Fruit fly (Drosophila melanogaster) whole organism, pupa: ENCODE measurements around the gene CG15531.

Experiments used
- CG10348 ChIP-seq: fragments of 200-800 bp; sonication (Bioruptor generic); IDR thresholded peaks from 2 replicates; pipeline ENCODE4 v1.3.6; 2022; ENCODE audit warnings: missing biosample characterization, missing genetic modification characterization
- CG12605 ChIP-seq: fragments of 200-800 bp; sonication (Bioruptor generic); IDR thresholded peaks from 2 replicates; pipeline ENCODE4 v1.3.6; 2022; ENCODE audit warnings: missing biosample characterization, missing genetic modification characterization
- CG13204 ChIP-seq: fragments of 200-800 bp; sonication (Bioruptor generic); optimal IDR thresholded peaks from 2 replicates; lab custom pipeline; 2018; ENCODE audit warnings: missing biosample characterization, mild to moderate bottlenecking, missing genetic modification characterization, moderate library complexity
- CG14655 ChIP-seq: fragments of 200-800 bp; sonication (Bioruptor generic); optimal IDR thresholded peaks from 3 replicates; lab custom pipeline; 2017; ENCODE audit warnings: mild to moderate bottlenecking, missing biosample characterization, missing genetic modification reagents, missing genetic modification characterization
- CG15710 ChIP-seq: fragments of 200-800 bp; sonication (Bioruptor generic); optimal IDR thresholded peaks from 2 replicates; lab custom pipeline; 2018; ENCODE audit warnings: missing biosample characterization, mild to moderate bottlenecking, missing genetic modification characterization, moderate library complexity
- CG17806 ChIP-seq: fragments of 200-800 bp; sonication (Bioruptor generic); optimal IDR thresholded peaks from 2 replicates; lab custom pipeline; 2018; ENCODE audit warnings: missing biosample characterization, mild to moderate bottlenecking, missing genetic modification characterization, moderate library complexity
- CG32121 ChIP-seq: fragments of 200-800 bp; sonication (Bioruptor generic); IDR thresholded peaks from 2 replicates; pipeline ENCODE4 v1.3.6; 2022; ENCODE audit warnings: missing biosample characterization, missing genetic modification characterization
- CG34367 ChIP-seq: fragments of 200-800 bp; sonication (Bioruptor generic); optimal IDR thresholded peaks from 2 replicates; lab custom pipeline; 2018; ENCODE audit warnings: missing biosample characterization, mild to moderate bottlenecking, missing genetic modification characterization
- CG4496 ChIP-seq: fragments of 200-800 bp; sonication (Bioruptor generic); IDR thresholded peaks from 3 replicates; pipeline ENCODE4 v1.3.6; 2022; ENCODE audit warnings: missing biosample characterization, missing genetic modification characterization
- CG8159 ChIP-seq: fragments of 200-800 bp; sonication (Bioruptor generic); optimal IDR thresholded peaks from 3 replicates; lab custom pipeline; 2018; ENCODE audit warnings: missing biosample characterization, mild to moderate bottlenecking, missing genetic modification characterization, moderate library complexity
- CG8301 ChIP-seq: fragments of 200-800 bp; sonication (Bioruptor generic); optimal IDR thresholded peaks from 2 replicates; lab custom pipeline; 2018; ENCODE audit warnings: missing biosample characterization, mild to moderate bottlenecking, missing genetic modification characterization
- CG9948 ChIP-seq: fragments of 200-800 bp; sonication (Bioruptor generic); optimal IDR thresholded peaks from 2 replicates; lab custom pipeline; 2018; ENCODE audit warnings: missing biosample characterization, mild to moderate bottlenecking, missing genetic modification characterization, moderate library complexity
- D1 ChIP-seq: fragments of 200-800 bp; sonication (Bioruptor generic); optimal IDR thresholded peaks from 2 replicates; lab custom pipeline; 2018; ENCODE audit warnings: missing biosample characterization, mild to moderate bottlenecking, missing genetic modification characterization, moderate library complexity
- EcR ChIP-seq: fragments of 200-800 bp; sonication (Bioruptor generic); optimal IDR thresholded peaks from 3 replicates; lab custom pipeline; 2019; ENCODE audit warnings: missing biosample characterization, missing genetic modification characterization, mild to moderate bottlenecking, moderate library complexity, missing genetic modification reagents
- Ets98B ChIP-seq: fragments of 200-800 bp; sonication (Bioruptor generic); IDR thresholded peaks from 2 replicates; pipeline ENCODE4 v1.3.6; 2022; ENCODE audit warnings: missing biosample characterization, missing genetic modification characterization
- Pif1A ChIP-seq: fragments of 200-800 bp; sonication (Bioruptor generic); optimal IDR thresholded peaks from 3 replicates; lab custom pipeline; 2016; ENCODE audit warnings: missing biosample characterization, missing genetic modification characterization
- Pif1B ChIP-seq: fragments of 200-800 bp; sonication (Bioruptor generic); optimal IDR thresholded peaks from 3 replicates; lab custom pipeline; 2016; ENCODE audit warnings: missing biosample characterization, missing genetic modification characterization
- Snoo ChIP-seq: fragments of 200-800 bp; sonication (Bioruptor generic); optimal IDR thresholded peaks from 3 replicates; lab custom pipeline; 2017; ENCODE audit warnings: missing biosample characterization, mild to moderate bottlenecking, missing genetic modification characterization, inconsistent platforms
- fd96Ca ChIP-seq: fragments of 200-800 bp; sonication (Bioruptor generic); IDR thresholded peaks from 3 replicates; pipeline ENCODE4 v1.3.6; 2022; ENCODE audit warnings: missing biosample characterization, missing genetic modification characterization
- gl ChIP-seq: fragments of 200-800 bp; sonication (Bioruptor generic); optimal IDR thresholded peaks from 2 replicates; lab custom pipeline; 2018; ENCODE audit warnings: missing biosample characterization, mild to moderate bottlenecking, missing genetic modification characterization
- rn ChIP-seq: fragments of 200-800 bp; sonication (Bioruptor generic); IDR thresholded peaks from 2 replicates; pipeline ENCODE4 v1.3.6; 2022; ENCODE audit warnings: missing biosample characterization, missing genetic modification characterization

The CG15531 gene

dm6 chr3R:30204004-30204603 is 8.1 kb upstream of the CG15531 start:
- TF ChIP-seq fd96Ca (GFP tag; lab: Robert Waterston, UW) = no peak
- TF ChIP-seq Pif1B (GFP tag; lab: Kevin White, UChicago) = no peak
- no peak for TF ChIP-seq CG8301 (tag; lab: Kevin White, UChicago)
- no peak for TF ChIP-seq CG14655 (GFP tag; lab: Kevin White, UChicago)
- no peak for TF ChIP-seq Ets98B (GFP tag; lab: Robert Waterston, UW)
- TF ChIP-seq CG12605 (GFP tag; lab: Robert Waterston, UW) = no peak
- no peak for TF ChIP-seq gl (tag; lab: Kevin White, UChicago)

- TF ChIP-seq CG17806 (tag; lab: Kevin White, UChicago) (peak; percentile 67), Pif1A (GFP tag; lab: Kevin White, UChicago) (peak; percentile 79), rn (GFP tag; lab: Robert Waterston, UW) (peak; percentile 57), Pif1B (GFP tag; lab: Kevin White, UChicago) (peak; percentile 77), D1 (tag; lab: Kevin White, UChicago) (no peak), CG9948 (tag; lab: Kevin White, UChicago) (peak; percentile 68), CG34367 (peak; percentile 30), CG13204 (GFP tag; lab: Kevin White, UChicago) (no peak), fd96Ca (GFP tag; lab: Robert Waterston, UW) (peak; percentile 84), CG32121 (GFP tag; lab: Robert Waterston, UW) (peak; percentile 81), CG15710 (tag; lab: Kevin White, UChicago) (peak; percentile 57), EcR (GFP tag; lab: Kevin White, UChicago) (peak; percentile 24), CG8159 (peak; percentile 74), CG10348 (GFP tag; lab: Robert Waterston, UW) (peak; percentile 78), Snoo (tag; lab: Kevin White, UChicago) (peak; percentile 25), CG8301 (tag; lab: Kevin White, UChicago) (peak; percentile 81), CG4496 (peak; percentile 80), CG12605 (GFP tag; lab: Robert Waterston, UW) (peak; percentile 65; the same call in 1 of the 2 replicates), gl (tag; lab: Kevin White, UChicago) (peak; percentile 50), Ets98B (GFP tag; lab: Robert Waterston, UW) (peak; percentile 83), CG14655 (GFP tag; lab: Kevin White, UChicago) (peak; percentile 77)
Measured at dm6 chr3R:30203104-30203986, 7.3 kb upstream of the CG15531 start.

- no peak for TF ChIP-seq CG4496
- TF ChIP-seq CG10348 (GFP tag; lab: Robert Waterston, UW) = no peak
- TF ChIP-seq Ets98B (GFP tag; lab: Robert Waterston, UW) = no peak
- TF ChIP-seq CG14655 (GFP tag; lab: Kevin White, UChicago) = no peak
- no peak for TF ChIP-seq CG15710 (tag; lab: Kevin White, UChicago)
- no peak for TF ChIP-seq CG12605 (GFP tag; lab: Robert Waterston, UW)
- TF ChIP-seq CG8301 (tag; lab: Kevin White, UChicago) = no peak
Measured at dm6 chr3R:30202898-30203103, 6.8 kb upstream of the CG15531 start, which contains the start of gene CG9743. Gene CG9743, minus strand, starts transcription at chr3R:30202998.

- TF ChIP-seq CG4496 (no peak), CG32121 (GFP tag; lab: Robert Waterston, UW) (no peak), D1 (tag; lab: Kevin White, UChicago) (no peak)
Measured at dm6 chr3R:30201064-30201463, 5.0 kb upstream of the CG15531 start.

- no peak for TF ChIP-seq CG32121 (GFP tag; lab: Robert Waterston, UW)
- TF ChIP-seq Pif1B (GFP tag; lab: Kevin White, UChicago) = no peak
- TF ChIP-seq Snoo (tag; lab: Kevin White, UChicago) = no peak
- no peak for TF ChIP-seq CG13204 (GFP tag; lab: Kevin White, UChicago)
- no peak for TF ChIP-seq CG8301 (tag; lab: Kevin White, UChicago)
- TF ChIP-seq CG34367 = no peak
- no peak for TF ChIP-seq CG8159
- TF ChIP-seq rn (GFP tag; lab: Robert Waterston, UW) = no peak
- no peak for TF ChIP-seq Pif1A (GFP tag; lab: Kevin White, UChicago)
Measured at dm6 chr3R:30200091-30200698, 4.2 kb upstream of the CG15531 start.

- TF ChIP-seq gl (tag; lab: Kevin White, UChicago) = no peak
- TF ChIP-seq fd96Ca (GFP tag; lab: Robert Waterston, UW) = no peak
- TF ChIP-seq D1 (tag; lab: Kevin White, UChicago) = no peak
- TF ChIP-seq CG9948 (tag; lab: Kevin White, UChicago) = no peak
- no peak for TF ChIP-seq CG8159
- no peak for TF ChIP-seq EcR (GFP tag; lab: Kevin White, UChicago)
- TF ChIP-seq CG32121 (GFP tag; lab: Robert Waterston, UW) = no peak
- TF ChIP-seq CG8301 (tag; lab: Kevin White, UChicago) = no peak
- no peak for TF ChIP-seq Snoo (tag; lab: Kevin White, UChicago)
- no peak for TF ChIP-seq Pif1A (GFP tag; lab: Kevin White, UChicago)
- no peak for TF ChIP-seq rn (GFP tag; lab: Robert Waterston, UW)
- no peak for TF ChIP-seq CG10348 (GFP tag; lab: Robert Waterston, UW)
- no peak for TF ChIP-seq CG15710 (tag; lab: Kevin White, UChicago)
- TF ChIP-seq CG34367 = no peak
- no peak for TF ChIP-seq CG4496
- no peak for TF ChIP-seq CG14655 (GFP tag; lab: Kevin White, UChicago)
- TF ChIP-seq Ets98B (GFP tag; lab: Robert Waterston, UW) = no peak
- no peak for TF ChIP-seq CG13204 (GFP tag; lab: Kevin White, UChicago)
Measured at dm6 chr3R:30198793-30199192, 2.8 kb upstream of the CG15531 start.
